Fruit fly (Drosophila melanogaster) whole organism, prepupa: ENCODE results near the gene Pcyt2.
A peak's percentile ranks its signal among the peaks of the same experiment; 100 is the strongest.

Experiments used
- CG10631 ChIP-seq: fragments of 200-800 bp; sonication (Bioruptor generic); optimal IDR thresholded peaks from 2 replicates; lab custom pipeline; 2016; ENCODE audit warnings: missing biosample characterization, missing genetic modification characterization
- CG10669 ChIP-seq: fragments of 200-800 bp; sonication (Bioruptor generic); optimal IDR thresholded peaks from 3 replicates; lab custom pipeline; 2018; ENCODE audit warnings: missing biosample characterization, mild to moderate bottlenecking, missing genetic modification characterization, moderate library complexity
- CG11762 ChIP-seq: fragments of 200-800 bp; sonication (Bioruptor generic); optimal IDR thresholded peaks from 3 replicates; lab custom pipeline; 2016; ENCODE audit warnings: missing biosample characterization, missing genetic modification characterization; ENCODE audit not compliant: insufficient read depth
- CG15336 ChIP-seq: fragments of 200-800 bp; sonication (Bioruptor generic); IDR thresholded peaks from 2 replicates; pipeline ENCODE4 v1.3.6; 2022; ENCODE audit warnings: missing biosample characterization, missing genetic modification characterization
- CG1621 ChIP-seq: fragments of 200-800 bp; sonication (Bioruptor generic); optimal IDR thresholded peaks from 3 replicates; lab custom pipeline; 2018; ENCODE audit warnings: missing biosample characterization, mild to moderate bottlenecking, missing genetic modification characterization
- CG16779 ChIP-seq: fragments of 200-800 bp; sonication (Bioruptor generic); optimal IDR thresholded peaks from 3 replicates; lab custom pipeline; 2017; ENCODE audit warnings: missing biosample characterization, mild to moderate bottlenecking, missing genetic modification characterization
- CG3032 ChIP-seq: fragments of 200-800 bp; optimal IDR thresholded peaks from 2 replicates; lab custom pipeline; 2019; ENCODE audit warnings: missing biosample characterization, mild to moderate bottlenecking, missing genetic modification characterization, moderate library complexity
- CG32006 ChIP-seq: fragments of 200-800 bp; sonication (Bioruptor generic); optimal IDR thresholded peaks from 3 replicates; lab custom pipeline; 2017; ENCODE audit warnings: missing biosample characterization, mild to moderate bottlenecking, missing genetic modification characterization
- CG34406 ChIP-seq: fragments of 200-800 bp; sonication (Bioruptor generic); optimal IDR thresholded peaks from 3 replicates; lab custom pipeline; 2016; ENCODE audit warnings: missing biosample characterization, missing genetic modification characterization
- CG3919 ChIP-seq: fragments of 200-800 bp; sonication (Bioruptor generic); optimal IDR thresholded peaks from 3 replicates; lab custom pipeline; 2016; ENCODE audit warnings: missing biosample characterization, missing genetic modification characterization
- CG6163 ChIP-seq: fragments of 200-800 bp; sonication (Bioruptor generic); IDR thresholded peaks from 3 replicates; pipeline ENCODE4 v1.3.6; 2022; ENCODE audit warnings: missing biosample characterization, missing genetic modification characterization
- CG6792 ChIP-seq: fragments of 200-800 bp; sonication (Bioruptor generic); optimal IDR thresholded peaks from 3 replicates; lab custom pipeline; 2016; ENCODE audit warnings: missing biosample characterization, missing genetic modification characterization
- CG6808 ChIP-seq: fragments of 200-800 bp; sonication (Bioruptor generic); optimal IDR thresholded peaks from 3 replicates; lab custom pipeline; 2017; ENCODE audit warnings: missing biosample characterization, missing genetic modification characterization, mild to moderate bottlenecking, moderate library complexity, missing genetic modification reagents
- CG7368 ChIP-seq: fragments of 200-800 bp; sonication (Bioruptor generic); optimal IDR thresholded peaks from 3 replicates; lab custom pipeline; 2016; ENCODE audit warnings: missing biosample characterization, missing genetic modification characterization
- CG8119 ChIP-seq: fragments of 200-800 bp; sonication (Bioruptor generic); IDR thresholded peaks from 3 replicates; pipeline ENCODE4 v1.3.6; 2022; ENCODE audit warnings: missing biosample characterization, missing genetic modification characterization
- CG8319 ChIP-seq: fragments of 200-800 bp; sonication (Bioruptor generic); optimal IDR thresholded peaks from 3 replicates; lab custom pipeline; 2016; ENCODE audit warnings: missing biosample characterization, missing genetic modification characterization
- CG8632 ChIP-seq: fragments of 200-800 bp; sonication (Bioruptor generic); optimal IDR thresholded peaks from 3 replicates; lab custom pipeline; 2016; ENCODE audit warnings: missing biosample characterization, missing genetic modification characterization
- Eip75B ChIP-seq: fragments of 200-800 bp; sonication (Bioruptor generic); optimal IDR thresholded peaks from 3 replicates; lab custom pipeline; 2016; ENCODE audit warnings: missing biosample characterization, missing genetic modification characterization
- Eip78C ChIP-seq: fragments of 200-800 bp; sonication (Bioruptor generic); peaks from one replicate; lab custom pipeline; 2016; ENCODE audit warnings: missing biosample characterization, missing genetic modification characterization
- Ets21C ChIP-seq: fragments of 200-800 bp; sonication (Bioruptor generic); optimal IDR thresholded peaks from 3 replicates; lab custom pipeline; 2016; ENCODE audit warnings: missing biosample characterization, missing genetic modification characterization
- Ets96B ChIP-seq: fragments of 200-800 bp; optimal IDR thresholded peaks from 2 replicates; lab custom pipeline; 2019; ENCODE audit warnings: missing biosample characterization, mild to moderate bottlenecking, missing genetic modification characterization, moderate library complexity
- Gug ChIP-seq: fragments of 200-800 bp; sonication (Bioruptor generic); IDR thresholded peaks from 2 replicates; pipeline ENCODE4 v1.3.6; 2022; ENCODE audit warnings: missing biosample characterization, missing genetic modification characterization
- Hr38 ChIP-seq: sonication (Bioruptor generic); optimal IDR thresholded peaks from 2 replicates; lab custom pipeline; 2016; ENCODE audit warnings: missing biosample characterization, missing genetic modification characterization
- Hr39 ChIP-seq: fragments of 200-800 bp; sonication (Bioruptor generic); optimal IDR thresholded peaks from 2 replicates; lab custom pipeline; 2016; ENCODE audit warnings: missing biosample characterization, missing genetic modification characterization
- Hr4 ChIP-seq: fragments of 200-800 bp; sonication (Bioruptor generic); optimal IDR thresholded peaks from 3 replicates; lab custom pipeline; 2016; ENCODE audit warnings: missing biosample characterization, missing genetic modification characterization
- Met ChIP-seq: fragments of 200-800 bp; sonication (Bioruptor generic); optimal IDR thresholded peaks from 3 replicates; lab custom pipeline; 2016; ENCODE audit warnings: missing biosample characterization, missing genetic modification characterization
- OdsH ChIP-seq: fragments of 200-800 bp; sonication (Bioruptor generic); optimal IDR thresholded peaks from 3 replicates; lab custom pipeline; 2016; ENCODE audit warnings: missing biosample characterization, missing genetic modification characterization
- Sox102F ChIP-seq: fragments of 200-800 bp; sonication (Bioruptor generic); optimal IDR thresholded peaks from 2 replicates; lab custom pipeline; 2016; ENCODE audit warnings: missing biosample characterization, mild to moderate bottlenecking, missing genetic modification characterization
- Sox14 ChIP-seq: fragments of 200-800 bp; sonication (Bioruptor generic); optimal IDR thresholded peaks from 3 replicates; lab custom pipeline; 2016; ENCODE audit warnings: missing biosample characterization, missing genetic modification characterization
- Sox15 ChIP-seq: fragments of 200-800 bp; sonication (Bioruptor generic); optimal IDR thresholded peaks from 3 replicates; lab custom pipeline; 2016; ENCODE audit warnings: missing biosample characterization, missing genetic modification characterization
- achi ChIP-seq: fragments of 200-800 bp; sonication (Bioruptor generic); optimal IDR thresholded peaks from 3 replicates; lab custom pipeline; 2016; ENCODE audit warnings: missing biosample characterization, missing genetic modification characterization
- acj6 ChIP-seq: fragments of 200-800 bp; sonication (Bioruptor generic); optimal IDR thresholded peaks from 3 replicates; lab custom pipeline; 2016; ENCODE audit warnings: missing biosample characterization, missing genetic modification characterization
- cyc ChIP-seq: fragments of 200-800 bp; sonication (Bioruptor generic); optimal IDR thresholded peaks from 3 replicates; lab custom pipeline; 2016; ENCODE audit warnings: missing biosample characterization, missing genetic modification characterization
- eg ChIP-seq: fragments of 200-800 bp; sonication (Bioruptor generic); IDR thresholded peaks from 3 replicates; pipeline ENCODE4 v1.3.6; 2022; ENCODE audit warnings: missing biosample characterization, missing genetic modification characterization
- esn ChIP-seq: fragments of 200-800 bp; sonication (Bioruptor generic); optimal IDR thresholded peaks from 2 replicates; lab custom pipeline; 2016; ENCODE audit warnings: missing biosample characterization, mild to moderate bottlenecking, missing genetic modification characterization, moderate library complexity
- fd85E ChIP-seq: fragments of 200-800 bp; sonication (Bioruptor generic); optimal IDR thresholded peaks from 3 replicates; lab custom pipeline; 2016; ENCODE audit warnings: missing biosample characterization, missing genetic modification characterization
- fkh ChIP-seq: fragments of 200-800 bp; sonication (Bioruptor generic); optimal IDR thresholded peaks from 3 replicates; lab custom pipeline; 2017; ENCODE audit warnings: missing biosample characterization, mild to moderate bottlenecking, missing genetic modification characterization, moderate library complexity
- lz ChIP-seq: fragments of 200-800 bp; sonication (Bioruptor generic); optimal IDR thresholded peaks from 3 replicates; lab custom pipeline; 2016; ENCODE audit warnings: missing biosample characterization, missing genetic modification characterization
- net ChIP-seq: fragments of 200-800 bp; sonication (Bioruptor generic); optimal IDR thresholded peaks from 3 replicates; lab custom pipeline; 2016; ENCODE audit warnings: missing biosample characterization, missing genetic modification characterization
- pdm3 ChIP-seq: fragments of 200-800 bp; sonication (Bioruptor generic); optimal IDR thresholded peaks from 3 replicates; lab custom pipeline; 2016; ENCODE audit warnings: missing biosample characterization, missing genetic modification characterization
- salr ChIP-seq, 2 experiments: fragments of 200-800 bp; sonication (Bioruptor generic); optimal IDR thresholded peaks; 3 replicates each; lab custom pipeline; 2016 to 2018; ENCODE audit warnings: missing biosample characterization in 2 of 2, missing genetic modification characterization in 2 of 2, mild to moderate bottlenecking in 1 of 2
- ss ChIP-seq, 2 experiments: fragments of 200-800 bp; sonication (Bioruptor generic); optimal IDR thresholded peaks; 2 replicates in 1 of 2; 3 replicates in 1 of 2; lab custom pipeline; 2017 to 2018; ENCODE audit warnings: mild to moderate bottlenecking in 2 of 2, missing biosample characterization in 2 of 2, missing genetic modification characterization in 2 of 2, moderate library complexity in 1 of 2
- svp ChIP-seq: fragments of 200-800 bp; sonication (Bioruptor generic); peaks from one replicate; lab custom pipeline; 2016; ENCODE audit warnings: missing biosample characterization, missing genetic modification characterization
- topi ChIP-seq: fragments of 200-800 bp; sonication (Bioruptor generic); optimal IDR thresholded peaks from 3 replicates; lab custom pipeline; 2016; ENCODE audit warnings: missing biosample characterization, missing genetic modification characterization
- vri ChIP-seq: fragments of 200-800 bp; sonication (Bioruptor generic); optimal IDR thresholded peaks from 3 replicates; lab custom pipeline; 2016; ENCODE audit warnings: missing biosample characterization, mild to moderate bottlenecking, missing genetic modification characterization

Gene Pcyt2

DNA sequence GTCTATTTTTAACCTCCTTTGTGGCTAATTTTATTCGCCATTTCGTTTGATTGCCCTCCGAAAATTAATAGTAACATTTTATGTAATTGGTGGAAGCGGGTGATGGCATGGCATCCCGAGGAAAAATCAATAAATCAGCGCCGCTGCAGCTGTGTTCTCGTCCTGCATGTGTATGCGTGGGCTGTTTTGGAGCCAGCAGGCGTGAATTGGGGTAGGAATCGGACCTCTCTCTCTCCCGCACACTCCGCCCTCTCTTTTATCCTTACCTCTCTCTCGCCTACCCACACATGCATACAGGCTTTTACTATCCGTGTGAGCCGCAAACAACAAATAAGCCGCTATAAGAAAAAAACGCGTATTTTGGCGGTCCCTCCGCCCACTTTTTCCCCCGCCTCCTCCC lies 24.0 kb downstream of the Pcyt2 start:
- TF ChIP-seq CG15336 (GFP tag; lab: Robert Waterston, UW), result no peak
- TF ChIP-seq eg (GFP tag; lab: Robert Waterston, UW), result 0 out of 3 replicates have a peak, but pooled peaks have one; percentile 26
- no peak for TF ChIP-seq Ets96B (tag; lab: Kevin White, UChicago)
- no peak for TF ChIP-seq CG6163 (GFP tag; lab: Robert Waterston, UW)
- TF ChIP-seq CG10669, result no peak
- no peak for TF ChIP-seq vri (GFP tag; lab: Kevin White, UChicago)

DNA sequence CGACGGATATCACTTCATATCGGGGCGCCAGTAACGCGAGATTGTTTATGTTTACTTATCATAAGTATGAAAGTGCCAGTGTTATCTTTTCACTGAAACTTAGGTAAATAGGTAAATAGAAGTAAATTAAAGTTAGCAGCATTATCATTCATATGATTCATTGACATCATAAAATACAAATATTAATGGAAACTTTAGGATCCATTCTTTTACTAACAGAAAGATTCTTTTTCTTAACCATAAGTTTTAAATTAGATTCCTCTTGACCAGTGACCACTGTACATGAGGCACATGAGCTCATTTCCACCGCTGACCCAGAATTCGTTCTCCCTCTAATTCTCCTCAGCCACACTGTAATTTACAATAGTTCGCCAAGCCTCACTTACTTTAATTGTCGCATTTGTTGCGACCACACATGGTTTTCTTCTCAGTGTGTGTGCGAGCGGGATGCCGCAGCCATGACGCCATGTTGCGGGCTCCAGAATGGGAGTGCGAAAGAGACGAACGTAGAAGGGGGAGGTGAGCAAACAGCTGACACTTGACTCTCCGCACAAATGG lies 25.2 kb downstream of the Pcyt2 start:
- TF ChIP-seq cyc (GFP tag; lab: Kevin White, UChicago) (no peak), Gug (no peak), CG6163 (GFP tag; lab: Robert Waterston, UW) (peak; percentile 33; the same call in 1 of the 3 replicates), svp (GFP tag; lab: Kevin White, UChicago) (peak; percentile 61), achi (GFP tag; lab: Kevin White, UChicago) (peak; percentile 19), fkh (GFP tag; lab: Kevin White, UChicago) (peak; percentile 64), CG10631 (GFP tag; lab: Kevin White, UChicago) (no peak), Eip78C (GFP tag; lab: Kevin White, UChicago) (peak; percentile 52), Hr4 (GFP tag; lab: Kevin White, UChicago) (peak; percentile 1), CG3919 (GFP tag; lab: Kevin White, UChicago) (peak; percentile 5), CG8119 (GFP tag; lab: Robert Waterston, UW) (0 out of 3 replicates have a peak, but pooled peaks have one; percentile 16)

DNA sequence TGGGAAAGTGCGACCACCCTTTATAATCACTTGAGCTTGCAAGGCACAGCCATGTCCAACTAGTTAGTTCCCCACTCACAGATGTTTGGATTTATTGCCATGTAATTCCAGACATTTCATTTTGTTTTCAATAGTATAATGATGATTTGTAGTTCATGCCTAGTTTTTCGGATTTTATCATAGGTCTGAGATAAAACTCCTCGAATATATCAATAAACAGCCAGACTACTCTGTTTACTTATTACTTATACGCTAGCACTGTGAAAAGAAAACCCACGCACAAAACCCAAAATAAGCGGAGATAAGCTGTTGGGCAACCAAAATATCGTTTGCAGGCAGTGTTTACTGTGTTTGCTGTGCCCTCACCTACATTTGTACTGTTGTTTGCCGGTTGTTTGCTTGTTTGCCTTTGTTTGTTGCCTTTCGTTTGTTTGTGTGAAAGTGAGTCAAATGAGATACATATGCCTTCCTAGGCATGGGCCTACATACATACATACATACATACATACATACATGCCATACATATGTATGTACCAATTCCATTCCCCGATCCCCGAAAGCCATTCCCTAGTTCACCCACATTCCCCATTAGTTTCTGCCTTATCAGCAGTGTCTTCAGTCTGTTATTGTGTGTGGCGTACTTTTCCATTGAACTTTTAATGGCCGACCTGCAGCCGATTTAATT lies 26.0 kb downstream of the Pcyt2 start:
- TF ChIP-seq ss (GFP tag; optimal IDR thresholded peaks at IDR 0.05; lab: Kevin White, UChicago) (no peak), Hr39 (GFP tag; lab: Kevin White, UChicago) (peak; percentile 18), OdsH (GFP tag; lab: Kevin White, UChicago) (peak; percentile 48), fkh (GFP tag; lab: Kevin White, UChicago) (peak; percentile 98), lz (GFP tag; lab: Kevin White, UChicago) (peak; percentile 37), Sox15 (GFP tag; lab: Kevin White, UChicago) (no peak), vri (GFP tag; lab: Kevin White, UChicago) (peak; percentile 20), Met (peak; percentile 36), CG11762 (GFP tag; lab: Kevin White, UChicago) (peak; percentile 10), svp (GFP tag; lab: Kevin White, UChicago) (peak; percentile 35), CG3032 (tag; lab: Kevin White, UChicago) (peak; percentile 12), topi (no peak), Eip75B (GFP tag; lab: Kevin White, UChicago) (peak; percentile 56), Ets21C (GFP tag; lab: Kevin White, UChicago) (no peak), net (GFP tag; lab: Kevin White, UChicago) (peak; percentile 22), acj6 (GFP tag; lab: Kevin White, UChicago) (peak; percentile 29), CG10631 (GFP tag; lab: Kevin White, UChicago) (peak; percentile 26), Eip78C (GFP tag; lab: Kevin White, UChicago) (peak; percentile 64), CG8119 (GFP tag; lab: Robert Waterston, UW) (peak; percentile 63), CG7368 (GFP tag; lab: Kevin White, UChicago) (peak; percentile 40), fd85E (GFP tag; lab: Kevin White, UChicago) (no peak), salr (GFP tag; optimal IDR thresholded peaks at IDR 0.05; lab: Kevin White, UChicago) (peak in 1 of 2 experiments; percentile 16), CG8319 (no peak), CG34406 (GFP tag; lab: Kevin White, UChicago) (peak; percentile 41), CG6792 (GFP tag; lab: Kevin White, UChicago) (peak; percentile 23), pdm3 (GFP tag; lab: Kevin White, UChicago) (peak; percentile 31), CG10669 (peak; percentile 39), CG1621 (peak; percentile 12), Hr38 (GFP tag; lab: Kevin White, UChicago) (no peak), Sox14 (GFP tag; lab: Kevin White, UChicago) (peak; percentile 55), cyc (GFP tag; lab: Kevin White, UChicago) (peak; percentile 4), Sox102F (GFP tag; lab: Kevin White, UChicago) (peak; percentile 37), CG32006 (GFP tag; lab: Kevin White, UChicago) (peak; percentile 60), CG6808 (GFP tag; lab: Kevin White, UChicago) (no peak), CG8632 (GFP tag; lab: Kevin White, UChicago) (peak; percentile 34), esn (GFP tag; lab: Kevin White, UChicago) (peak; percentile 41), CG15336 (GFP tag; lab: Robert Waterston, UW) (peak; percentile 36; the same call in 1 of the 2 replicates), Ets96B (tag; lab: Kevin White, UChicago) (peak; percentile 43), CG16779 (tag; lab: Kevin White, UChicago) (no peak)
